Worm (Caenorhabditis elegans) whole organism, L1 larva: ENCODE results near the gene rcq-5.
A peak's percentile ranks its signal among the peaks of the same experiment; 100 is the strongest.

Source experiments
- C16A3.4 ChIP-seq: fragments of 150-350 bp; optimal IDR thresholded peaks from 2 replicates; lab custom pipeline; 2014; ENCODE audit warnings: missing biosample characterization, missing genetic modification characterization
- F16B12.6 ChIP-seq: fragments of 150-350 bp; optimal IDR thresholded peaks from 2 replicates; lab custom pipeline; 2014; ENCODE audit warnings: missing biosample characterization, missing genetic modification characterization
- Y116A8C.19 ChIP-seq: sonication (generic microtip); optimal IDR thresholded peaks from 2 replicates; lab custom pipeline; 2016; ENCODE audit warnings: missing compliant biosample characterization, missing genetic modification characterization, borderline replicate concordance
- aha-1 ChIP-seq: fragments of 150-350 bp; optimal IDR thresholded peaks from 2 replicates; lab custom pipeline; 2014; ENCODE audit warnings: missing biosample characterization, missing genetic modification characterization
- alr-1 ChIP-seq: fragments of 200-800 bp; sonication (Bioruptor generic); optimal IDR thresholded peaks from 2 replicates; lab custom pipeline; 2018; ENCODE audit warnings: borderline replicate concordance, mild to moderate bottlenecking, missing genetic modification characterization, missing compliant biosample characterization
- blmp-1 ChIP-seq: fragments of 150-350 bp; optimal IDR thresholded peaks from 2 replicates; lab custom pipeline; 2014; ENCODE audit warnings: missing biosample characterization, missing genetic modification characterization
- ceh-63 ChIP-seq: fragments of 200-800 bp; sonication (Bioruptor generic); optimal IDR thresholded peaks from 2 replicates; lab custom pipeline; 2018; ENCODE audit warnings: mild to moderate bottlenecking, missing genetic modification characterization, missing compliant biosample characterization
- ceh-8 ChIP-seq: fragments of 200-800 bp; sonication (Bioruptor generic); optimal IDR thresholded peaks from 2 replicates; lab custom pipeline; 2018; ENCODE audit warnings: mild to moderate bottlenecking, missing genetic modification characterization, moderate library complexity, missing compliant biosample characterization
- ceh-88 ChIP-seq: fragments of 200-800 bp; sonication (Bioruptor generic); IDR thresholded peaks from 2 replicates; pipeline ENCODE4 v1.3.6; 2022; ENCODE audit warnings: missing genetic modification characterization, missing compliant biosample characterization
- ceh-90 ChIP-seq: sonication (generic microtip); optimal IDR thresholded peaks from 2 replicates; lab custom pipeline; 2016; ENCODE audit warnings: missing genetic modification characterization, missing compliant biosample characterization
- dpl-1 ChIP-seq, 3 experiments: fragments of 150-350 bp in 2 of 3; sonication (generic microtip) in 1 of 3; optimal IDR thresholded peaks; 2 replicates each; lab custom pipeline; 2014 to 2017; ENCODE audit warnings: missing biosample characterization in 3 of 3, missing genetic modification characterization in 3 of 3, missing genetic modification reagents in 3 of 3
- efl-1 ChIP-seq, 4 experiments: fragments of 150-350 bp; optimal IDR thresholded peaks in 3 of 4; peaks in 1 of 4; 1 replicate in 1 of 4; 2 replicates in 3 of 4; lab custom pipeline; 2014; ENCODE audit warnings: missing biosample characterization in 2 of 4, missing genetic modification characterization in 2 of 4, missing genetic modification reagents in 2 of 4
- efl-3 ChIP-seq: fragments of 200-800 bp; sonication (Bioruptor generic); optimal IDR thresholded peaks from 2 replicates; lab custom pipeline; 2018; ENCODE audit warnings: mild to moderate bottlenecking, missing genetic modification characterization, missing compliant biosample characterization
- egl-13 ChIP-seq: sonication (generic microtip); optimal IDR thresholded peaks from 2 replicates; lab custom pipeline; 2016; ENCODE audit warnings: missing genotype, missing genetic modification reagents, missing genetic modification characterization, missing compliant biosample characterization
- egl-27 ChIP-seq, 2 experiments: fragments of 150-350 bp in 1 of 2; sonication (generic microtip); optimal IDR thresholded peaks; 3 replicates each; lab custom pipeline; 2017 to 2018; ENCODE audit warnings: missing biosample characterization in 2 of 2, missing genetic modification characterization in 2 of 2, missing genetic modification reagents in 2 of 2
- elt-3 ChIP-seq, 6 experiments: fragments of 150-350 bp in 1 of 6; sonication (generic microtip); optimal IDR thresholded peaks; 2 replicates each; lab custom pipeline; 2017 to 2018; ENCODE audit warnings: missing biosample characterization in 6 of 6, missing genetic modification characterization in 6 of 6, inconsistent platforms in 1 of 6
- fkh-4 ChIP-seq: sonication (generic microtip); optimal IDR thresholded peaks from 2 replicates; lab custom pipeline; 2016; ENCODE audit warnings: missing compliant biosample characterization, missing genetic modification characterization, borderline replicate concordance
- hlh-17 ChIP-seq: fragments of 200-800 bp; sonication (Bioruptor generic); optimal IDR thresholded peaks from 2 replicates; lab custom pipeline; 2018; ENCODE audit warnings: missing genetic modification characterization, mild to moderate bottlenecking, missing compliant biosample characterization, moderate library complexity, borderline replicate concordance
- hlh-4 ChIP-seq: sonication (generic microtip); optimal IDR thresholded peaks from 2 replicates; lab custom pipeline; 2016; ENCODE audit warnings: mild to moderate bottlenecking, missing genetic modification characterization, missing compliant biosample characterization
- hpl-2 ChIP-seq: fragments of 150-350 bp; optimal IDR thresholded peaks from 2 replicates; lab custom pipeline; 2014; ENCODE audit warnings: missing biosample characterization, missing genetic modification reagents, missing genetic modification characterization
- isw-1 ChIP-seq: fragments of 200-800 bp; sonication (Bioruptor generic); IDR thresholded peaks from 2 replicates; pipeline ENCODE4 v1.3.6; 2022; ENCODE audit warnings: missing genetic modification characterization, missing compliant biosample characterization
- lin-13 ChIP-seq: fragments of 150-350 bp; optimal IDR thresholded peaks from 2 replicates; lab custom pipeline; 2014; ENCODE audit warnings: missing biosample characterization, missing genetic modification reagents, missing genetic modification characterization
- lin-14 ChIP-seq: fragments of 200-800 bp; sonication (Bioruptor generic); optimal IDR thresholded peaks from 2 replicates; lab custom pipeline; 2018; ENCODE audit warnings: mild to moderate bottlenecking, missing genetic modification characterization, moderate library complexity, missing compliant biosample characterization
- lin-35 ChIP-seq, 2 experiments: fragments of 150-350 bp; optimal IDR thresholded peaks; 2 replicates each; lab custom pipeline; 2014; ENCODE audit warnings: missing biosample characterization in 2 of 2, missing genetic modification characterization in 2 of 2, missing genetic modification reagents in 2 of 2
- lin-39 ChIP-seq: fragments of 150-350 bp; optimal IDR thresholded peaks from 2 replicates; lab custom pipeline; 2014; ENCODE audit warnings: missing biosample characterization, missing genetic modification reagents, missing genetic modification characterization
- lir-3 ChIP-seq: sonication (generic microtip); optimal IDR thresholded peaks from 2 replicates; lab custom pipeline; 2016; ENCODE audit warnings: mild to moderate bottlenecking, missing genetic modification characterization, moderate library complexity, missing compliant biosample characterization; ENCODE audit not compliant: poor library complexity
- lsy-2 ChIP-seq, 2 experiments: fragments of 150-350 bp; optimal IDR thresholded peaks; 2 replicates each; lab custom pipeline; 2014; ENCODE audit warnings: missing biosample characterization in 2 of 2, missing genetic modification characterization in 2 of 2
- mef-2 ChIP-seq: fragments of 150-350 bp; optimal IDR thresholded peaks from 2 replicates; lab custom pipeline; 2014; ENCODE audit warnings: missing biosample characterization, missing genetic modification characterization
- mep-1 ChIP-seq: fragments of 150-350 bp; optimal IDR thresholded peaks from 2 replicates; lab custom pipeline; 2014; ENCODE audit warnings: missing biosample characterization, missing genetic modification characterization
- nhr-47 ChIP-seq: sonication (generic microtip); optimal IDR thresholded peaks from 2 replicates; lab custom pipeline; 2016; ENCODE audit warnings: mild to moderate bottlenecking, missing genetic modification characterization, moderate library complexity, missing compliant biosample characterization
- nhr-76 ChIP-seq: sonication (generic microtip); optimal IDR thresholded peaks from 2 replicates; lab custom pipeline; 2017; ENCODE audit warnings: missing biosample characterization, missing genetic modification characterization
- nhr-85 ChIP-seq: sonication (generic microtip); peaks from one replicate; lab custom pipeline; 2016; ENCODE audit warnings: missing genetic modification characterization, inconsistent platforms, missing compliant biosample characterization
- nhr-90 ChIP-seq: sonication (generic microtip); optimal IDR thresholded peaks from 2 replicates; lab custom pipeline; 2016; ENCODE audit warnings: mild to moderate bottlenecking, missing genetic modification characterization, missing compliant biosample characterization; ENCODE audit not compliant: poor library complexity
- pag-3 ChIP-seq: sonication (generic microtip); optimal IDR thresholded peaks from 2 replicates; lab custom pipeline; 2017; ENCODE audit warnings: missing genetic modification characterization, mild to moderate bottlenecking, missing compliant biosample characterization, antibody characterized with exemption, borderline replicate concordance; ENCODE audit not compliant: insufficient read depth
- pqm-1 ChIP-seq: sonication (generic microtip); optimal IDR thresholded peaks from 3 replicates; lab custom pipeline; 2017; ENCODE audit warnings: missing biosample characterization, missing genetic modification characterization
- skn-1 ChIP-seq: fragments of 150-350 bp; optimal IDR thresholded peaks from 2 replicates; lab custom pipeline; 2014; ENCODE audit warnings: missing biosample characterization, missing genetic modification characterization
- sox-4 ChIP-seq: sonication (generic microtip); optimal IDR thresholded peaks from 2 replicates; lab custom pipeline; 2016; ENCODE audit warnings: missing genetic modification characterization, missing compliant biosample characterization
- sptf-1 ChIP-seq: fragments of 150-350 bp; optimal IDR thresholded peaks from 2 replicates; lab custom pipeline; 2014; ENCODE audit warnings: missing biosample characterization, missing genetic modification characterization
- sup-37 ChIP-seq: fragments of 200-800 bp; sonication (Bioruptor generic); optimal IDR thresholded peaks from 2 replicates; lab custom pipeline; 2018; ENCODE audit warnings: mild to moderate bottlenecking, missing genetic modification characterization, missing compliant biosample characterization
- tbx-2 ChIP-seq: sonication (generic microtip); optimal IDR thresholded peaks from 2 replicates; lab custom pipeline; 2016; ENCODE audit warnings: missing genetic modification characterization, missing compliant biosample characterization
- unc-30 ChIP-seq: sonication (generic microtip); optimal IDR thresholded peaks from 2 replicates; lab custom pipeline; 2017; ENCODE audit warnings: missing biosample characterization, missing genetic modification characterization
- unc-62 ChIP-seq: fragments of 150-350 bp; optimal IDR thresholded peaks from 2 replicates; lab custom pipeline; 2014; ENCODE audit warnings: missing biosample characterization, missing genetic modification reagents, missing genetic modification characterization
- unc-98 ChIP-seq: fragments of 200-800 bp; sonication (Bioruptor generic); IDR thresholded peaks from 2 replicates; pipeline ENCODE4 v1.3.6; 2022; ENCODE audit warnings: missing genetic modification characterization, missing compliant biosample characterization
- vab-15 ChIP-seq: sonication (generic microtip); optimal IDR thresholded peaks from 2 replicates; lab custom pipeline; 2017; ENCODE audit warnings: missing genotype, mild to moderate bottlenecking, missing genetic modification characterization, missing compliant biosample characterization
- xbp-1 ChIP-seq: sonication (generic microtip); optimal IDR thresholded peaks from 2 replicates; lab custom pipeline; 2016; ENCODE audit warnings: missing genetic modification characterization, missing compliant biosample characterization
- zip-4 ChIP-seq: fragments of 200-800 bp; sonication (Bioruptor generic); optimal IDR thresholded peaks from 2 replicates; lab custom pipeline; 2018; ENCODE audit warnings: mild to moderate bottlenecking, missing genetic modification characterization, moderate library complexity, missing compliant biosample characterization
- ztf-11 ChIP-seq, 2 experiments: sonication (generic microtip); optimal IDR thresholded peaks; 2 replicates each; lab custom pipeline; 2016 to 2017; ENCODE audit warnings: missing genetic modification characterization in 2 of 2, missing biosample characterization in 1 of 2, missing compliant biosample characterization in 1 of 2
- ztf-4 ChIP-seq: fragments of 150-350 bp; optimal IDR thresholded peaks from 2 replicates; lab custom pipeline; 2014; ENCODE audit warnings: missing biosample characterization, missing genetic modification characterization

The rcq-5 gene

ce11 chrIII:4095441-4096095 is 37.8 kb upstream of the rcq-5 start, which contains the start of gene C03C10.7:
Gene C03C10.7, plus strand, starts transcription at chrIII:4096045.
- TF ChIP-seq skn-1 (tag; lab: Kevin White, UChicago) (no peak), dpl-1 (GFP tag; optimal IDR thresholded peaks at IDR 0.05; lab: Kevin White, UChicago) (peak; percentile 64 to 72 (median 65)), elt-3 (tag; optimal IDR thresholded peaks at IDR 0.05; lab: Kevin White, UChicago) (peak in 1 of 6 experiments; percentile 4), tbx-2 (no peak), alr-1 (tag; lab: Kevin White, UChicago) (no peak), xbp-1 (no peak), efl-1 (optimal IDR thresholded peaks at IDR 0.05; lab: Kevin White, UChicago) (peak in 1 of 2 experiments; percentile 53), efl-1 (GFP tag; optimal IDR thresholded peaks at IDR 0.05 in 1 of 2; lab: Kevin White, UChicago) (peak; percentile 68 to 96), pag-3 (tag; lab: Kevin White, UChicago) (no peak), egl-13 (no peak), unc-62 (GFP tag; lab: Kevin White, UChicago) (no peak), lsy-2 (tag; optimal IDR thresholded peaks at IDR 0.05; lab: Kevin White, UChicago) (no peak), hpl-2 (GFP tag; lab: Kevin White, UChicago) (no peak), ztf-11 (tag; optimal IDR thresholded peaks at IDR 0.05; lab: Kevin White, UChicago) (no peak), lin-13 (no peak), hlh-17 (GFP tag; lab: Kevin White, UChicago) (no peak), fkh-4 (tag; lab: Kevin White, UChicago) (no peak), ceh-63 (no peak), nhr-85 (no peak), blmp-1 (peak; percentile 8), unc-30 (tag; lab: Kevin White, UChicago) (no peak), lir-3 (tag; lab: Kevin White, UChicago) (no peak), vab-15 (tag; lab: Kevin White, UChicago) (no peak), hlh-4 (tag; lab: Kevin White, UChicago) (no peak), nhr-76 (tag; lab: Kevin White, UChicago) (no peak), lin-14 (no peak), isw-1 (GFP tag; lab: Robert Waterston, UW) (no peak), pqm-1 (tag; lab: Kevin White, UChicago) (no peak), aha-1 (tag; lab: Kevin White, UChicago) (no peak), sox-4 (tag; lab: Kevin White, UChicago) (no peak), zip-4 (no peak), C16A3.4 (tag; lab: Kevin White, UChicago) (no peak), F16B12.6 (tag; lab: Kevin White, UChicago) (no peak), sup-37 (GFP tag; lab: Kevin White, UChicago) (no peak), nhr-47 (tag; lab: Kevin White, UChicago) (no peak), lin-35 (GFP tag; optimal IDR thresholded peaks at IDR 0.05; lab: Kevin White, UChicago) (peak; percentile 11 to 42), egl-27 (tag; optimal IDR thresholded peaks at IDR 0.05; lab: Kevin White, UChicago) (no peak)

- TF ChIP-seq egl-13: no peak
- TF ChIP-seq mep-1 (tag; lab: Kevin White, UChicago): peak; percentile 42
- TF ChIP-seq xbp-1: no peak
- no peak for TF ChIP-seq ceh-88
- peak in 1 of 3 experiments; percentile 9 for TF ChIP-seq dpl-1 (GFP tag; optimal IDR thresholded peaks at IDR 0.05; lab: Kevin White, UChicago)
- no peak for TF ChIP-seq skn-1 (tag; lab: Kevin White, UChicago)
- TF ChIP-seq aha-1 (tag; lab: Kevin White, UChicago): no peak
- TF ChIP-seq lin-39 (tag; lab: Kevin White, UChicago): no peak
- no peak for TF ChIP-seq nhr-90 (tag; lab: Kevin White, UChicago)
- no peak for TF ChIP-seq ceh-8 (GFP tag; lab: Kevin White, UChicago)
- TF ChIP-seq efl-3 (GFP tag; lab: Kevin White, UChicago): no peak
- no peak for TF ChIP-seq Y116A8C.19 (tag; lab: Kevin White, UChicago)
- no peak for TF ChIP-seq unc-98 (GFP tag; lab: Robert Waterston, UW)
- no peak for TF ChIP-seq ceh-90 (tag; lab: Kevin White, UChicago)
- TF ChIP-seq mef-2 (tag; lab: Kevin White, UChicago): no peak
- no peak for TF ChIP-seq lin-13
- TF ChIP-seq sptf-1 (tag; lab: Kevin White, UChicago): no peak
- TF ChIP-seq F16B12.6 (tag; lab: Kevin White, UChicago): peak; percentile 78
- no peak for TF ChIP-seq ztf-4 (tag; lab: Kevin White, UChicago)
- no peak for TF ChIP-seq lir-3 (tag; lab: Kevin White, UChicago)
- no peak for TF ChIP-seq C16A3.4 (tag; lab: Kevin White, UChicago)
- TF ChIP-seq fkh-4 (tag; lab: Kevin White, UChicago): no peak
- no peak for TF ChIP-seq zip-4
- TF ChIP-seq hlh-4 (tag; lab: Kevin White, UChicago): no peak
- no peak for TF ChIP-seq nhr-47 (tag; lab: Kevin White, UChicago)
These were observed 36.9 kb upstream of the rcq-5 start, which contains the start of gene rnr-2 for ce11 chrIII:4094681-4095080. Gene rnr-2, minus strand, starts transcription at chrIII:4094921.
